Worm (Caenorhabditis elegans): ENCODE results near the gene pinn-1.

ce11 chrII:2881088-2881487 lies 7.7 kb downstream of the pinn-1 start:
- no peak for TF ChIP-seq lin-15B (tag; optimal IDR thresholded peaks at IDR 0.05)
- no peak for TF ChIP-seq nhr-77 (tag; optimal IDR thresholded peaks at IDR 0.05)
